Fruit fly (Drosophila melanogaster) whole organism, adult: Measurements from ENCODE around the gene LysE.

ENCODE experiments used
- CG11617 ChIP-seq: fragments of 200-800 bp; sonication (Bioruptor generic); optimal IDR thresholded peaks from 2 replicates; lab custom pipeline; 2017; ENCODE audit warnings: mild to moderate bottlenecking, missing biosample characterization, missing genetic modification reagents, missing genetic modification characterization
- CG14711 ChIP-seq: fragments of 200-800 bp; sonication (Bioruptor generic); optimal IDR thresholded peaks from 2 replicates; lab custom pipeline; 2018; ENCODE audit warnings: missing biosample characterization, mild to moderate bottlenecking, missing genetic modification characterization, moderate library complexity
- CG1620 ChIP-seq: fragments of 200-800 bp; sonication (Bioruptor generic); optimal IDR thresholded peaks from 2 replicates; lab custom pipeline; 2016; ENCODE audit warnings: missing biosample characterization, missing genetic modification characterization
- CG33017 ChIP-seq: fragments of 200-800 bp; sonication (Bioruptor generic); optimal IDR thresholded peaks from 2 replicates; lab custom pipeline; 2018; ENCODE audit warnings: missing biosample characterization, mild to moderate bottlenecking, missing genetic modification characterization, moderate library complexity
- Clk ChIP-seq: fragments of 200-800 bp; sonication (Bioruptor generic); optimal IDR thresholded peaks from 2 replicates; lab custom pipeline; 2017; ENCODE audit warnings: missing biosample characterization, missing genetic modification characterization
- Hr96 ChIP-seq: fragments of 200-800 bp; sonication (Bioruptor generic); optimal IDR thresholded peaks from 2 replicates; lab custom pipeline; 2016; ENCODE audit warnings: missing biosample characterization, missing genetic modification characterization
- cic ChIP-seq: fragments of 200-800 bp; sonication (Bioruptor generic); optimal IDR thresholded peaks from 2 replicates; lab custom pipeline; 2017; ENCODE audit warnings: missing biosample characterization, mild to moderate bottlenecking, missing genetic modification characterization, moderate library complexity
- tj ChIP-seq: fragments of 200-800 bp; sonication (Bioruptor generic); optimal IDR thresholded peaks from 3 replicates; lab custom pipeline; 2017; ENCODE audit warnings: missing biosample characterization, mild to moderate bottlenecking, missing genetic modification characterization, moderate library complexity
- toe ChIP-seq: fragments of 200-800 bp; sonication (Bioruptor generic); optimal IDR thresholded peaks from 2 replicates; lab custom pipeline; 2016; ENCODE audit warnings: missing biosample characterization, missing genetic modification characterization

- TF ChIP-seq CG14711 (tag; lab: Kevin White, UChicago) (no peak), cic (GFP tag; lab: Kevin White, UChicago) (no peak), tj (no peak), CG1620 (GFP tag; lab: Kevin White, UChicago) (no peak), Clk (GFP tag; lab: Kevin White, UChicago) (no peak), Hr96 (GFP tag; lab: Kevin White, UChicago) (no peak), CG11617 (GFP tag; lab: Kevin White, UChicago) (no peak), toe (GFP tag; lab: Kevin White, UChicago) (no peak), CG33017 (no peak)
These were observed 25.6 kb downstream of the LysE start, which contains the start of gene CG9192 for dm6 chr3L:1238219-1238618.
